Worm (Caenorhabditis elegans) whole organism, L4 larva: ENCODE data around the gene ZC190.10.
"Not testable (repeated sequence)": the region's sequence is repeated elsewhere in the genome, so short reads cannot be mapped to it uniquely, and the experiment has no call there.

Source experiments
- F44E2.7 ChIP-seq: fragments of 200-800 bp; sonication (Bioruptor generic); IDR thresholded peaks from 2 replicates; pipeline ENCODE4 v2.1.2; 2022; ENCODE audit warnings: missing genetic modification characterization, missing compliant biosample characterization
- T20F7.1 ChIP-seq: fragments of 200-800 bp; sonication (Bioruptor generic); optimal IDR thresholded peaks from 2 replicates; lab custom pipeline; 2018; ENCODE audit warnings: mild to moderate bottlenecking, missing genetic modification characterization, missing compliant biosample characterization
- T26A8.4 ChIP-seq: fragments of 200-800 bp; sonication (Bioruptor generic); IDR thresholded peaks from 2 replicates; pipeline ENCODE4 v1.3.6; 2022; ENCODE audit warnings: missing genetic modification characterization, missing compliant biosample characterization
- ZK546.5 ChIP-seq, 2 experiments: sonication (generic microtip); optimal IDR thresholded peaks; 2 replicates each; lab custom pipeline; 2017; ENCODE audit warnings: missing biosample characterization in 2 of 2, missing genetic modification characterization in 2 of 2
- aha-1 ChIP-seq: fragments of 150-350 bp; peaks from one replicate; lab custom pipeline; 2014; ENCODE audit warnings: missing biosample characterization, missing genetic modification characterization
- daf-16 ChIP-seq, 3 experiments: sonication (generic microtip); optimal IDR thresholded peaks; 2 replicates each; lab custom pipeline; 2016 to 2017; ENCODE audit warnings: missing genetic modification characterization in 3 of 3, missing genetic modification reagents in 3 of 3, mild to moderate bottlenecking in 2 of 3, missing compliant biosample characterization in 2 of 3, missing biosample characterization in 1 of 3, moderate library complexity in 1 of 3
- duxl-1 ChIP-seq: sonication (generic microtip); optimal IDR thresholded peaks from 2 replicates; lab custom pipeline; 2016; ENCODE audit warnings: mild to moderate bottlenecking, missing genetic modification characterization, moderate library complexity, missing compliant biosample characterization; ENCODE audit not compliant: poor library complexity
- dve-1 ChIP-seq: sonication (generic microtip); optimal IDR thresholded peaks from 2 replicates; lab custom pipeline; 2017; ENCODE audit warnings: antibody characterized with exemption, mild to moderate bottlenecking, missing genetic modification characterization, missing compliant biosample characterization; ENCODE audit not compliant: insufficient read depth
- egl-27 ChIP-seq: sonication (generic microtip); optimal IDR thresholded peaks from 3 replicates; lab custom pipeline; 2017; ENCODE audit warnings: missing biosample characterization, missing genetic modification reagents, missing genetic modification characterization
- fos-1 ChIP-seq: fragments of 150-350 bp; optimal IDR thresholded peaks from 2 replicates; lab custom pipeline; 2014; ENCODE audit warnings: missing biosample characterization, missing genetic modification characterization
- hif-1 ChIP-seq, 2 experiments: sonication (generic microtip); optimal IDR thresholded peaks; 2 replicates each; lab custom pipeline; 2016 to 2017; ENCODE audit warnings: missing compliant biosample characterization in 2 of 2, missing genetic modification characterization in 2 of 2, missing genetic modification reagents in 2 of 2, missing genotype in 2 of 2, mild to moderate bottlenecking in 1 of 2
- jun-1 ChIP-seq: fragments of 150-350 bp; optimal IDR thresholded peaks from 2 replicates; lab custom pipeline; 2014; ENCODE audit warnings: missing biosample characterization, missing genetic modification reagents, missing genetic modification characterization
- lim-7 ChIP-seq: fragments of 200-800 bp; sonication (Bioruptor generic); IDR thresholded peaks from 2 replicates; pipeline ENCODE4 v1.3.6; 2022; ENCODE audit warnings: missing genetic modification characterization, missing compliant biosample characterization
- lin-1 ChIP-seq: fragments of 200-800 bp; sonication (Bioruptor generic); IDR thresholded peaks from 2 replicates; pipeline ENCODE4 v1.3.6; 2022; ENCODE audit warnings: missing genetic modification reagents, missing genetic modification characterization, missing compliant biosample characterization
- lin-15B ChIP-seq: fragments of 150-350 bp; sonication (generic microtip); optimal IDR thresholded peaks from 3 replicates; lab custom pipeline; 2014; ENCODE audit warnings: missing biosample characterization, missing genetic modification characterization
- lin-38 ChIP-seq: fragments of 200-800 bp; sonication (Bioruptor generic); IDR thresholded peaks from 2 replicates; pipeline ENCODE4 v1.3.6; 2022; ENCODE audit warnings: missing genetic modification reagents, missing genetic modification characterization, missing compliant biosample characterization
- lin-39 ChIP-seq: fragments of 150-350 bp; optimal IDR thresholded peaks from 2 replicates; lab custom pipeline; 2014; ENCODE audit warnings: missing biosample characterization, missing genetic modification reagents, missing genetic modification characterization
- lir-3 ChIP-seq: sonication (generic microtip); optimal IDR thresholded peaks from 2 replicates; lab custom pipeline; 2016; ENCODE audit warnings: mild to moderate bottlenecking, missing genetic modification characterization, missing compliant biosample characterization
- mdt-29 ChIP-seq: fragments of 200-800 bp; sonication (Bioruptor generic); IDR thresholded peaks from 2 replicates; pipeline ENCODE4 v1.3.6; 2022; ENCODE audit warnings: missing genetic modification reagents, missing genetic modification characterization, missing compliant biosample characterization
- mxl-2 ChIP-seq: fragments of 200-800 bp; sonication (Bioruptor generic); conservative IDR thresholded peaks from 2 replicates; pipeline ENCODE4 v1.3.6; 2022; ENCODE audit warnings: missing genetic modification reagents, missing genetic modification characterization, missing compliant biosample characterization
- nhr-111 ChIP-seq: fragments of 200-800 bp; sonication (Bioruptor generic); optimal IDR thresholded peaks from 2 replicates; lab custom pipeline; 2018; ENCODE audit warnings: mild to moderate bottlenecking, missing genetic modification characterization, missing compliant biosample characterization
- nhr-237 ChIP-seq: sonication (generic microtip); optimal IDR thresholded peaks from 2 replicates; lab custom pipeline; 2017; ENCODE audit warnings: missing biosample characterization, missing genetic modification characterization
- nhr-28 ChIP-seq: fragments of 150-350 bp; optimal IDR thresholded peaks from 2 replicates; lab custom pipeline; 2014; ENCODE audit warnings: missing biosample characterization, missing genetic modification characterization
- nhr-48 ChIP-seq: sonication (generic microtip); optimal IDR thresholded peaks from 2 replicates; lab custom pipeline; 2016; ENCODE audit warnings: mild to moderate bottlenecking, missing genetic modification characterization, missing compliant biosample characterization
- nhr-6 ChIP-seq: fragments of 150-350 bp; optimal IDR thresholded peaks from 2 replicates; lab custom pipeline; 2014; ENCODE audit warnings: missing biosample characterization, missing genetic modification characterization
- nhr-76 ChIP-seq: fragments of 150-350 bp; optimal IDR thresholded peaks from 2 replicates; lab custom pipeline; 2014; ENCODE audit warnings: missing biosample characterization, missing genetic modification characterization
- php-3 ChIP-seq: fragments of 200-800 bp; sonication (Bioruptor generic); IDR thresholded peaks from 2 replicates; pipeline ENCODE4 v1.3.6; 2022; ENCODE audit warnings: missing genetic modification reagents, missing genetic modification characterization, missing compliant biosample characterization
- pqm-1 ChIP-seq: sonication (generic microtip); optimal IDR thresholded peaks from 2 replicates; lab custom pipeline; 2017; ENCODE audit warnings: missing biosample characterization, missing genetic modification characterization
- saeg-2 ChIP-seq: fragments of 200-800 bp; sonication (Bioruptor generic); IDR thresholded peaks from 2 replicates; pipeline ENCODE4 v1.3.6; 2022; ENCODE audit warnings: missing genetic modification reagents, missing genetic modification characterization, missing compliant biosample characterization
- sdz-12 ChIP-seq: fragments of 200-800 bp; sonication (Bioruptor generic); optimal IDR thresholded peaks from 2 replicates; lab custom pipeline; 2018; ENCODE audit warnings: mild to moderate bottlenecking, missing genetic modification characterization, missing compliant biosample characterization
- skn-1 ChIP-seq: fragments of 150-350 bp; optimal IDR thresholded peaks from 2 replicates; lab custom pipeline; 2014; ENCODE audit warnings: missing biosample characterization, missing genetic modification characterization
- snpc-4 ChIP-seq: fragments of 150-350 bp; optimal IDR thresholded peaks from 2 replicates; lab custom pipeline; 2014; ENCODE audit warnings: missing biosample characterization, missing genetic modification characterization
- spr-1 ChIP-seq: sonication (generic microtip); optimal IDR thresholded peaks from 2 replicates; lab custom pipeline; 2016; ENCODE audit warnings: mild to moderate bottlenecking, missing genetic modification characterization, missing compliant biosample characterization
- tag-97 ChIP-seq: fragments of 200-800 bp; sonication (Bioruptor generic); IDR thresholded peaks from 2 replicates; pipeline ENCODE4 v1.3.6; 2022; ENCODE audit warnings: missing genetic modification characterization, missing compliant biosample characterization
- unc-130 ChIP-seq: sonication (generic microtip); optimal IDR thresholded peaks from 2 replicates; lab custom pipeline; 2016; ENCODE audit warnings: missing genetic modification reagents, missing genetic modification characterization, missing compliant biosample characterization
- unc-62 ChIP-seq, 3 experiments: fragments of 150-350 bp in 1 of 3; sonication (generic microtip); optimal IDR thresholded peaks in 2 of 3; peaks in 1 of 3; 1 replicate in 1 of 3; 2 replicates in 2 of 3; lab custom pipeline; 2014 to 2017; ENCODE audit warnings: missing biosample characterization in 3 of 3, missing genetic modification characterization in 3 of 3, missing genetic modification reagents in 3 of 3, missing genotype in 1 of 3

ZC190.10 gene

DNA sequence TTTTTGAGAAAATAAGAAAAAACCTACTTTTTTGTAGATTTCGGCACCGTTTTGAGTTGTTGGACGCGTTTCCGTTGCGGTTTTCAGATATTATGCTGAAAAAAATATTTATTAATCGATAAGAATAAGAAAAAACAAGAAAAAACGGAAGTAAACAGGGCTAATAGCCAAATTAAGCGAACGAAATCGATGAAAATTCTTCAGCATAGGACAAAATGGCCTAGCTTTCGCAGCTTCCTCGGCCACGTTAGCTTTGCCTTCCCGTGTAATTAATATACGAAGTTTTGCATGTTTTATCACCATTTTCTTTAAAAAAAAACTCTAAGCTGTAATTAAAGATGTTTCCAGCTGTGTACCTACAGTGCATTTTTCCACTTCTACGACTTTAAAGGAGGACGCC is at the start of gene ZC190.10:
Gene ZC190.10 (minus strand): TSS at position 101 of the 400 bp plus-strand sequence.
- TF ChIP-seq lim-7 (GFP tag; lab: Robert Waterston, UW); unc-130 (GFP tag; lab: Kevin White, UChicago); jun-1 (tag; lab: Kevin White, UChicago): not testable (repeated sequence)

DNA sequence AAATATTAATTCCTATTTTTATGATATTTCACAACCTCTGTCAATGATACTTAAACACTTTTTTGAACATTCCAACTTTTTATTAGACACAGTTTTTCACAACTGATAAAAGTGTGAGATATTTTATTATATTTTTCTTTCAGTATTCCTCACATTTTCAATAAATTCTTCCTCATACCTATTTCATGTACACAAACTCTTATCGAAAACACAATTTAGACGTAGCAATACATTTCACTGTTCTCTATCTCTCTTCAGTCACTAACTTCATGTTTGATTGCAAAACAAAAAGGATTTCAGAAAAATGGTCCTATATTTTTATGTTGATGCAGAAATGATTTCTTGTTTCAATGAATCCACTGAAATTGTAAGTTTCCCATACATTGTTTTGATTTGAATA is 49.7 kb upstream of the ZC190.10 start, which contains the start of gene B0507.6:
Gene B0507.6 (plus strand): TSS at position 301 of the 400 bp plus-strand sequence.
- no peak for TF ChIP-seq lir-3 (tag; lab: Kevin White, UChicago)
- no peak for TF ChIP-seq nhr-48
- no peak for TF ChIP-seq skn-1 (tag; lab: Kevin White, UChicago)
- no peak for TF ChIP-seq unc-62 (GFP tag; optimal IDR thresholded peaks at IDR 0.05 in 1 of 2; lab: Kevin White, UChicago)
- no peak for TF ChIP-seq unc-62 (tag; optimal IDR thresholded peaks at IDR 0.05; lab: Kevin White, UChicago)
- no peak for TF ChIP-seq hif-1 (tag; optimal IDR thresholded peaks at IDR 0.05; lab: Kevin White, UChicago)
- TF ChIP-seq nhr-6 (tag; lab: Kevin White, UChicago) = no peak
- no peak for TF ChIP-seq saeg-2 (GFP tag; lab: Robert Waterston, UW)
- TF ChIP-seq fos-1 (tag; lab: Kevin White, UChicago) = no peak
- no peak for TF ChIP-seq tag-97 (GFP tag; lab: Robert Waterston, UW)
- no peak for TF ChIP-seq php-3 (GFP tag; lab: Robert Waterston, UW)
- TF ChIP-seq spr-1 (tag; lab: Kevin White, UChicago) = no peak

DNA sequence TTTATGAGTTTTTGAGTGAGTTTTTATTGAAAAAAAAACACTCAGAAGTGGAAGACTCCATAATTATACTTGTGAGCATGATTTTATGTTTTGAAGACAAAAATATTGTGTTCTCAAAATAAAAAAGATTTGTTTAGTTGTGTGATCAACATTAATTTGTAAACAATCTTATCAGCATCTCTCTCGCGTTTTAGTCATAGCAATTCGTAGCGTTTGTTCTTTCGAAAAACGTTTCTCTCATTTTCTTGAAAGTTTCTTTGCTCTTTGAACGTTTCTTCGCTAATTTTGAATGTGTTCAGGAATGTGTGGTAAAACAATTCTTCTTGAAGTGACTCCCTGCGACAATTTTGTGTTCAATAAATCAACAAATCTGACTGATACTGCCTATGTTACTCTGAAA is 43.0 kb upstream of the ZC190.10 start, which contains the start of gene ZC196.2:
Gene ZC196.2 (plus strand): TSS at position 301 of the 400 bp plus-strand sequence.
- TF ChIP-seq F44E2.7 (GFP tag; lab: Robert Waterston, UW) = no peak
- peak; percentile 13 for TF ChIP-seq aha-1
- no peak for TF ChIP-seq nhr-76
- TF ChIP-seq daf-16 (GFP tag; optimal IDR thresholded peaks at IDR 0.05; lab: Kevin White, UChicago) = no peak
- peak; percentile 59 for TF ChIP-seq daf-16 (tag; optimal IDR thresholded peaks at IDR 0.05; lab: Kevin White, UChicago)
- TF ChIP-seq, all 104 proteins: peak for 2

DNA sequence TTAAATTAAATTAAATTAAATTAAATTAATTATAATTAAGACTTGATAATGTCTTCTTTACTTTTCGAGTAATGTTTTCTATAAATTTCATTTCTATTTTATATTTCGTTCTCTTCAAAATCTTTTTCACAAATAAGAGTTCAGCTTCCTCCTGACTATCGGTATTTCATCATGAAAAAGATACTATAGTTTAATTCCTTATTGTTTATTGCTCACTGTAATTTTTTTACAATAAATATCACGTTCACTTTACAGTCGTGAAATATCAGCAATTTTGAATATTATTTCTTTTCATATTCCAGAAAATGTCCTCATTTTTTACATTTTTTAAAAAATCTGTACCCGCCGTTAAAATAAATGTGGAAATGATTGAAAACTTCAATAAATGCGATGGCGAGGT is 40.3 kb upstream of the ZC190.10 start, which contains the start of gene ZC196.3:
Gene ZC196.3 (plus strand): TSS at position 301 of the 400 bp plus-strand sequence.
- no peak for TF ChIP-seq lin-38 (GFP tag; lab: Robert Waterston, UW)
- no peak for TF ChIP-seq lin-1
- no peak for TF ChIP-seq lin-39
- no peak for TF ChIP-seq ZK546.5 (tag; optimal IDR thresholded peaks at IDR 0.05; lab: Kevin White, UChicago)
- no peak for TF ChIP-seq unc-62 (GFP tag; optimal IDR thresholded peaks at IDR 0.05 in 1 of 2; lab: Kevin White, UChicago)
- no peak for TF ChIP-seq unc-62 (tag; optimal IDR thresholded peaks at IDR 0.05; lab: Kevin White, UChicago)
- no peak for TF ChIP-seq duxl-1 (tag; lab: Kevin White, UChicago)
- no peak for TF ChIP-seq mxl-2 (GFP tag; lab: Robert Waterston, UW)
- TF ChIP-seq snpc-4 = no peak
- TF ChIP-seq sdz-12 (GFP tag; lab: Kevin White, UChicago) = no peak
- TF ChIP-seq skn-1 (tag; lab: Kevin White, UChicago) = no peak
- TF ChIP-seq egl-27 (tag; lab: Kevin White, UChicago) = no peak
- TF ChIP-seq T20F7.1 (GFP tag; lab: Kevin White, UChicago) = no peak
- TF ChIP-seq nhr-237 = no peak
- no peak for TF ChIP-seq unc-130 (GFP tag; lab: Kevin White, UChicago)
- TF ChIP-seq daf-16 (GFP tag; optimal IDR thresholded peaks at IDR 0.05; lab: Kevin White, UChicago) = no peak
- TF ChIP-seq daf-16 (tag; optimal IDR thresholded peaks at IDR 0.05; lab: Kevin White, UChicago) = no peak
- no peak for TF ChIP-seq lin-15B (tag; lab: Kevin White, UChicago)

DNA sequence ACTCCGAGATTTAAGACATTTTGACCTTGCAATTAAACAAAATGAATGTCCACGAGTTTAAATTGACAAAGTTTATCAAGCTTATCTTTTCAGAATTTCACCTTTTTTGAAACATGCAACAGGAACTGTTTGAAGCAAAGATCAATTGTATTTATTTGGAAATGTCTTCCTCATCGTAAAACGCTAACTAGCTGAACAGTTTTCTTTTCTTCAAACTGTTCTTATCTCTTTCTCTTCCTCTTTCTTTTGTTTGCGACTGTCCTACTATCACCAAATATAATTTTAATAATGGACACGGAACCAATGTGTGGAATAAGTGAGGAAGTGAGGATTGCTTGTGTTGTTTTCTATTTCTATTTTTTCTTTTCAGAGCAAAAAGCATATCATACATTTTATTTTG is 36.8 kb upstream of the ZC190.10 start, which contains the start of gene ZC196.4:
Gene ZC196.4 (plus strand): TSS at position 173 of the 400 bp plus-strand sequence.
- TF ChIP-seq dve-1 (tag; lab: Kevin White, UChicago) = peak; percentile 39
- TF ChIP-seq egl-27 (tag; lab: Kevin White, UChicago) = no peak
- TF ChIP-seq mdt-29 = no peak
- no peak for TF ChIP-seq duxl-1 (tag; lab: Kevin White, UChicago)
- peak; percentile 16 for TF ChIP-seq nhr-28 (tag; lab: Kevin White, UChicago)
- TF ChIP-seq pqm-1 (tag; lab: Kevin White, UChicago) = peak; percentile 76
- no peak for TF ChIP-seq T20F7.1 (GFP tag; lab: Kevin White, UChicago)
- TF ChIP-seq T26A8.4 (GFP tag; lab: Robert Waterston, UW) = no peak
- TF ChIP-seq nhr-6 (tag; lab: Kevin White, UChicago) = no peak
- no peak for TF ChIP-seq daf-16 (GFP tag; optimal IDR thresholded peaks at IDR 0.05; lab: Kevin White, UChicago)
- peak; percentile 74 for TF ChIP-seq daf-16 (tag; optimal IDR thresholded peaks at IDR 0.05; lab: Kevin White, UChicago)
- no peak for TF ChIP-seq nhr-111
